Worm (Caenorhabditis elegans): ENCODE measurements around the gene F23A7.4.
"Not testable (repeated sequence)": the region's sequence is repeated elsewhere in the genome, so short reads cannot be mapped to it uniquely, and the experiment has no call there.

F23A7.4 gene

DNA sequence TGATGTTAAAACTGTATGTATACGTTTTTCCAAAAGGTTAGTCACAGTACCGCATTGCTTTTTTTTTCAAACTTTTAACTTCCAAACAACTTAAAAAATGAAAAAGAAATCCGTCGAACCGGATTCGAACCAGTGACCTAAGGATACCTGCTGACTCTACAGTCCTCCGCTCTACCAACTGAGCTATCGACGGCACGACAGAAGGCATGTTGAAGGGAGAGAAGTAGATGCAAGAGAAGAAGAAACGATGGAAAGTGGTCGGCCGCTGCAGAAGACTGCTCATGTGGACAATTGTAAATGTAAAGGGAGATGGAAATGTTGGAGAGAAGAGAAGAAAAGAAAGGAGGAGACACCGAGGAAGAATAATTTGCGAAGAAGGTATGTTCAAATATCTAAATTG, 2.7 kb upstream of the F23A7.4 start (continued):
- TF ChIP-seq mxl-2 (GFP tag; conservative IDR thresholded peaks at IDR 0.05): peak; percentile 75
- peak; percentile 89 for TF ChIP-seq D1046.2 (GFP tag; IDR thresholded peaks at IDR 0.05)
- peak; percentile 90 for TF ChIP-seq ztf-7 (tag; optimal IDR thresholded peaks at IDR 0.05)

DNA sequence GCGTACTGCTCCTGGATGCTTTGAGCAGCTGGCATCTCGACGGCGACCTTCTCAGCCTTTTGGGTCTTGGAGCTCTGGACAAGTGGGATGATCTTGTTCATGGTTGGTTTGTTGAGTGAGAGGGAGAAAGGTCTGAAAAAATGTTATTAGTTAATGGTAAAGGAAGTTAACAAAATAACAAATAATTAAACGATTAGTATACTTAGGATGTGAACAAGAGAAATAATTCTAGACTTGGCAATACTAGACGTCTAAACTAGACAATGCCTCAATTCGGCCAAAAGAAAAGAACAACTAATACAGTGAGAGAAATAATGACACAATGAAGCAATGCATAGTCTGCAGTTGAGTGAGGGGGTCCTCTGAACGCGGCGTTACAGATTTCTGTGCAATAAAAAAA, 1.9 kb upstream of the F23A7.4 start, which contains the start of gene R11.4:
Gene R11.4 (minus strand): TSS at position 101 of the 400 bp plus-strand sequence.
- TF ChIP-seq set-16 (GFP tag; IDR thresholded peaks at IDR 0.05) (peak; percentile 24; the same call in 1 of the 2 replicates), nhr-237 (tag; optimal IDR thresholded peaks at IDR 0.05) (no peak), unc-62 (GFP tag; optimal IDR thresholded peaks at IDR 0.05 in 1 of 2) (no peak), unc-62 (tag; optimal IDR thresholded peaks at IDR 0.05) (no peak), hlh-30 (tag; optimal IDR thresholded peaks at IDR 0.05; ENCODE audit: insufficient read depth) (no peak), lin-13 (GFP tag; optimal IDR thresholded peaks at IDR 0.05) (no peak), F49E8.2 (tag; optimal IDR thresholded peaks at IDR 0.05; ENCODE audit: borderline replicate concordance) (no peak), nhr-11 (tag; optimal IDR thresholded peaks at IDR 0.05) (no peak)

DNA sequence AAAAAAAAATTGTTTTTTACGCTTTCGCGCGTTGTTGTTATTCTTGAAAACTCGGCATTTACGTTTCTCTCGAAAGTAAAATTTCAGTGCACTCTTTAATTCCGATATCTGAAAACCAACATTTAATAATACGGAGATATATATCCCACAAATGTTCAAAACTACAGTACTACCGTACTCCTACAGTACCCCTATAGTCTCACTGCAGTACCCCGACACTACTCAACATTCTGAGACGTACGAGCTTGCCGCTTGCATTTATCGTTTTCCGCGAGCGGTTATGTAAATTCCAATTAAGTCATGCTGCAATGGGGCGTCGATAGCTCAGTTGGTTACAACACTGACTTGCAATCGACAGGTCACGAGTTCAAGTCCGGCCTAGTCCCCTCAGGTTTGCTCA, 667 bp downstream of the F23A7.4 start, which contains the start of gene F23A7.8:
Gene F23A7.8 (plus strand): TSS at position 301 of the 400 bp plus-strand sequence.
- not testable (repeated sequence) for TF ChIP-seq Y48G9A.11, daf-8, saeg-2 (GFP tag; IDR thresholded peaks at IDR 0.05)

DNA sequence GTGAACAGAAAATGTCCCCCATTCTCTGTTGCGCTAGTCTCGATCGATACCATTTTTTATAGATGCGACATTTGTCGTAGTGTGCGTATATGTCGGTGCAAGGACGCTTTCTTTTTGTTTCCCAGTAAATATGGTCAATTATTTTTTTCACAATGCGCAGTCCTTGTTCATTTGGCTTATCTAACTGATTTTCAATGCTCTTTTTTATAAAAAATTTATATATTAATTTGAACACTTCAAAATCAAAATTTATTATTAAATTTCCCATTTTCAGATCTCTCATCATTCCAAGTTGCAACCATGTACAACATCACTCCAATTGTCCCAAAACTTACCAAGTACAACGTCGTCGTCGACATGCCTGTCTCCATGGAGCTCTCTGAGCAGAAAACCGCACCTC, 4.7 kb downstream of the F23A7.4 start, which contains the start of gene F23A7.1:
Gene F23A7.1 (plus strand): TSS at position 301 of the 400 bp plus-strand sequence.
- TF ChIP-seq daf-16 (GFP tag; optimal IDR thresholded peaks at IDR 0.05) (no peak), daf-16 (tag; optimal IDR thresholded peaks at IDR 0.05) (no peak), saeg-2 (GFP tag; IDR thresholded peaks at IDR 0.05) (no peak), nhr-6 (tag; optimal IDR thresholded peaks at IDR 0.05) (no peak), nhr-111 (GFP tag; optimal IDR thresholded peaks at IDR 0.05) (no peak), mep-1 (tag; optimal IDR thresholded peaks at IDR 0.05) (no peak), attf-4 (tag; optimal IDR thresholded peaks at IDR 0.05) (no peak)

DNA sequence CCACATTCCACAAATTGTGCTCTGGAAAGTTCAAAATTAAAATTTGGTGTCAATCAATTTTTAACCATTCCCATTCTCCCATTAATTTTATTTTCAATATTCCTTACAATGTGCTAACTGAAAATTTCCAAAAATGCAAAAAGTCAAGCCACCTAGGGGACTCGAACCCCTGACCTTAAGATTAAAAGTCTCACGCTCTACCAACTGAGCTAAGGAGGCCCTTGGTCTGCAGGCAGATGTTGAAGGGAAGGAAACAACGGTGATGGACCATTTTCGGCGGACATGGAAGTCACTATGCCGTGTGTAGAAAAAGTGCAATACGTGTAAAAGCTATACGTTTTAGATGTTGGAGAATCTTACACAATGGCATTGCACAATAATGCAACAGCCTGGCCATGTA, 5.3 kb downstream of the F23A7.4 start:
- no peak for TF ChIP-seq zip-2 (tag; optimal IDR thresholded peaks at IDR 0.05)
- TF ChIP-seq nhr-10 (tag; optimal IDR thresholded peaks at IDR 0.05): no peak
- no peak for TF ChIP-seq nhr-237 (tag; optimal IDR thresholded peaks at IDR 0.05)
- TF ChIP-seq daf-8 (GFP tag; IDR thresholded peaks at IDR 0.05): no peak
- no peak for TF ChIP-seq lsy-2 (tag; optimal IDR thresholded peaks at IDR 0.05)
- no peak for TF ChIP-seq aly-2 (tag; optimal IDR thresholded peaks at IDR 0.05)
- no peak for TF ChIP-seq nhr-42 (GFP tag; IDR thresholded peaks at IDR 0.05)
- TF ChIP-seq dpl-1 (GFP tag; optimal IDR thresholded peaks at IDR 0.05): no peak
- TF ChIP-seq spr-3 (GFP tag; optimal IDR thresholded peaks at IDR 0.05): no peak
- TF ChIP-seq Y48G9A.11 (GFP tag; IDR thresholded peaks at IDR 0.05): no peak
- no peak for TF ChIP-seq egl-27 (tag; optimal IDR thresholded peaks at IDR 0.05)
- TF ChIP-seq hif-1 (tag; optimal IDR thresholded peaks at IDR 0.05): no peak
- TF ChIP-seq nhr-41 (GFP tag; IDR thresholded peaks at IDR 0.05): no peak
- TF ChIP-seq ceh-62 (tag; optimal IDR thresholded peaks at IDR 0.05): no peak
- no peak for TF ChIP-seq ama-1 (optimal IDR thresholded peaks at IDR 0.05)
- TF ChIP-seq duxl-1 (tag; optimal IDR thresholded peaks at IDR 0.05; ENCODE audit: poor library complexity): no peak
- TF ChIP-seq unc-62 (GFP tag; optimal IDR thresholded peaks at IDR 0.05 in 1 of 2): peak in 1 of 2 experiments; percentile 65
- no peak for TF ChIP-seq unc-62 (tag; optimal IDR thresholded peaks at IDR 0.05)
- TF ChIP-seq dmd-9 (GFP tag; IDR thresholded peaks at IDR 0.05): no peak
- no peak for TF ChIP-seq madf-9 (GFP tag; conservative IDR thresholded peaks at IDR 0.05)
- no peak for TF ChIP-seq nhr-28 (tag; optimal IDR thresholded peaks at IDR 0.05)
- no peak for TF ChIP-seq lin-1 (GFP tag; IDR thresholded peaks at IDR 0.05)
- no peak for TF ChIP-seq D1046.2 (GFP tag; IDR thresholded peaks at IDR 0.05)
- no peak for TF ChIP-seq nhr-48 (tag; optimal IDR thresholded peaks at IDR 0.05)
- TF ChIP-seq mes-2 (tag; optimal IDR thresholded peaks at IDR 0.05; ENCODE audit: poor library complexity, severe bottlenecking): no peak
- TF ChIP-seq nhr-25 (tag; optimal IDR thresholded peaks at IDR 0.05; ENCODE audit: borderline replicate concordance, insufficient read depth): no peak
- no peak for TF ChIP-seq dmd-6 (GFP tag; IDR thresholded peaks at IDR 0.05)
- 0 out of 2 replicates have a peak, but pooled peaks have one; percentile 25 for TF ChIP-seq dmd-8 (GFP tag; IDR thresholded peaks at IDR 0.05)
- no peak for TF ChIP-seq pha-4 (GFP tag; IDR thresholded peaks at IDR 0.05)
- TF ChIP-seq pha-4 (tag; optimal IDR thresholded peaks at IDR 0.05): no peak

Data from whole organism, L4 larva.